Fruit fly (Drosophila melanogaster) whole organism, embryonic: ENCODE results near the gene Pfdn2.
A peak's percentile ranks its signal among the peaks of the same experiment; 100 is the strongest.

Experiments used
- Adf1 ChIP-seq: fragments of 200-800 bp; sonication (Bioruptor generic); IDR thresholded peaks from 2 replicates; pipeline ENCODE4 v1.3.6; 2022; ENCODE audit warnings: missing biosample characterization, missing genetic modification characterization
- Bdp1 ChIP-seq: fragments of 200-800 bp; sonication (Bioruptor generic); optimal IDR thresholded peaks from 3 replicates; lab custom pipeline; 2016; ENCODE audit warnings: missing biosample characterization, missing genetic modification characterization
- CG10267 ChIP-seq: fragments of 200-800 bp; sonication (Bioruptor generic); optimal IDR thresholded peaks from 2 replicates; lab custom pipeline; 2018; ENCODE audit warnings: missing biosample characterization, mild to moderate bottlenecking, missing genetic modification characterization, moderate library complexity
- CG10274 ChIP-seq: fragments of 200-800 bp; sonication (Bioruptor generic); optimal IDR thresholded peaks from 3 replicates; lab custom pipeline; 2017; ENCODE audit warnings: missing biosample characterization, mild to moderate bottlenecking, missing genetic modification characterization
- CG11093 ChIP-seq: fragments of 200-800 bp; sonication (Bioruptor generic); IDR thresholded peaks from 3 replicates; pipeline ENCODE4 v1.3.6; 2022; ENCODE audit warnings: missing biosample characterization, missing genetic modification characterization
- CG12104 ChIP-seq: fragments of 200-800 bp; sonication (Bioruptor generic); optimal IDR thresholded peaks from 3 replicates; lab custom pipeline; 2016; ENCODE audit warnings: missing biosample characterization, missing genetic modification characterization
- CG12155 ChIP-seq: fragments of 200-800 bp; sonication (Bioruptor generic); optimal IDR thresholded peaks from 3 replicates; lab custom pipeline; 2016; ENCODE audit warnings: missing biosample characterization, missing genetic modification characterization
- CG12299 ChIP-seq: fragments of 200-800 bp; sonication (Bioruptor generic); optimal IDR thresholded peaks from 2 replicates; lab custom pipeline; 2018; ENCODE audit warnings: missing biosample characterization, mild to moderate bottlenecking, missing genetic modification characterization
- CG13123 ChIP-seq: fragments of 200-800 bp; sonication (Bioruptor generic); optimal IDR thresholded peaks from 2 replicates; lab custom pipeline; 2016; ENCODE audit warnings: missing biosample characterization, missing genetic modification characterization
- CG15269 ChIP-seq: fragments of 200-800 bp; sonication (Bioruptor generic); optimal IDR thresholded peaks from 2 replicates; lab custom pipeline; 2018; ENCODE audit warnings: missing biosample characterization, mild to moderate bottlenecking, missing genetic modification characterization, moderate library complexity
- CG1603 ChIP-seq: fragments of 200-800 bp; sonication (Bioruptor generic); optimal IDR thresholded peaks from 2 replicates; lab custom pipeline; 2019; ENCODE audit warnings: missing biosample characterization, mild to moderate bottlenecking, missing genetic modification characterization, moderate library complexity
- CG17612 ChIP-seq: fragments of 200-800 bp; sonication (Bioruptor generic); IDR thresholded peaks from 2 replicates; pipeline ENCODE4 v1.3.6; 2022; ENCODE audit warnings: missing biosample characterization, missing genetic modification characterization
- CG18476 ChIP-seq: fragments of 200-800 bp; sonication (Bioruptor generic); optimal IDR thresholded peaks from 2 replicates; lab custom pipeline; 2016; ENCODE audit warnings: missing biosample characterization, mild to moderate bottlenecking, missing genetic modification characterization
- CG3163 ChIP-seq: fragments of 200-800 bp; sonication (Bioruptor generic); optimal IDR thresholded peaks from 3 replicates; lab custom pipeline; 2016; ENCODE audit warnings: missing biosample characterization, missing genetic modification characterization
- CG34224 ChIP-seq: fragments of 200-800 bp; sonication (Bioruptor generic); IDR thresholded peaks from 3 replicates; pipeline ENCODE4 v1.3.6; 2022; ENCODE audit warnings: missing biosample characterization, missing genetic modification characterization; ENCODE audit not compliant: partially characterized antibody
- CG3995 ChIP-seq: fragments of 200-800 bp; sonication (Bioruptor generic); optimal IDR thresholded peaks from 3 replicates; lab custom pipeline; 2016; ENCODE audit warnings: missing biosample characterization, missing genetic modification characterization
- CG42726 ChIP-seq: fragments of 200-800 bp; sonication (Bioruptor generic); IDR thresholded peaks from 2 replicates; pipeline ENCODE4 v1.3.6; 2022; ENCODE audit warnings: missing biosample characterization, missing genetic modification characterization; ENCODE audit not compliant: partially characterized antibody
- CG4282 ChIP-seq: fragments of 200-800 bp; sonication (Bioruptor generic); optimal IDR thresholded peaks from 2 replicates; lab custom pipeline; 2016; ENCODE audit warnings: missing biosample characterization, missing genetic modification characterization
- CG4360 ChIP-seq: fragments of 200-800 bp; sonication (Bioruptor generic); IDR thresholded peaks from 2 replicates; pipeline ENCODE4 v1.3.6; 2022; ENCODE audit warnings: missing biosample characterization, missing genetic modification characterization
- CG6654 ChIP-seq: fragments of 200-800 bp; sonication (Bioruptor generic); optimal IDR thresholded peaks from 2 replicates; lab custom pipeline; 2017; ENCODE audit warnings: missing biosample characterization, mild to moderate bottlenecking, missing genetic modification characterization
- CG7987 ChIP-seq: fragments of 200-800 bp; sonication (Bioruptor generic); optimal IDR thresholded peaks from 2 replicates; lab custom pipeline; 2018; ENCODE audit warnings: missing biosample characterization, mild to moderate bottlenecking, missing genetic modification characterization, moderate library complexity
- CG8478 ChIP-seq: fragments of >200 bp; optimal IDR thresholded peaks from 2 replicates; lab custom pipeline; 2018
- Chrac-16 ChIP-seq: fragments of 200-800 bp; sonication (Bioruptor generic); optimal IDR thresholded peaks from 3 replicates; lab custom pipeline; 2016; ENCODE audit warnings: missing biosample characterization, missing genetic modification characterization
- Hmr ChIP-seq: fragments of 200-800 bp; sonication (Bioruptor generic); optimal IDR thresholded peaks from 3 replicates; lab custom pipeline; 2017; ENCODE audit warnings: mild to moderate bottlenecking, missing biosample characterization, missing genetic modification reagents, missing genetic modification characterization
- Hr78 ChIP-seq, 2 experiments: fragments of 200-800 bp in 1 of 2; fragments of >200 bp in 1 of 2; sonication (Bioruptor generic) in 1 of 2; optimal IDR thresholded peaks; 2 replicates each; lab custom pipeline; 2017 to 2019; ENCODE audit warnings: missing biosample characterization in 2 of 2, missing genetic modification characterization in 2 of 2, mild to moderate bottlenecking in 1 of 2, moderate library complexity in 1 of 2
- Nf-YB ChIP-seq: fragments of 200-800 bp; sonication (Bioruptor generic); optimal IDR thresholded peaks from 3 replicates; lab custom pipeline; 2019; ENCODE audit warnings: missing biosample characterization, mild to moderate bottlenecking, missing genetic modification characterization, moderate library complexity
- NfI ChIP-seq: fragments of 200-800 bp; sonication (Bioruptor generic); optimal IDR thresholded peaks from 3 replicates; lab custom pipeline; 2018; ENCODE audit warnings: missing biosample characterization, mild to moderate bottlenecking, missing genetic modification characterization, moderate library complexity
- Ssrp ChIP-seq: fragments of 200-800 bp; sonication (Bioruptor generic); optimal IDR thresholded peaks from 2 replicates; lab custom pipeline; 2018; ENCODE audit warnings: missing biosample characterization, mild to moderate bottlenecking, missing genetic modification characterization, moderate library complexity
- YL-1 ChIP-seq: fragments of 200-800 bp; sonication (Bioruptor generic); optimal IDR thresholded peaks from 3 replicates; lab custom pipeline; 2017; ENCODE audit warnings: missing biosample characterization, mild to moderate bottlenecking, missing genetic modification characterization
- cg ChIP-seq: fragments of 200-800 bp; sonication (Bioruptor generic); optimal IDR thresholded peaks from 3 replicates; lab custom pipeline; 2019; ENCODE audit warnings: missing biosample characterization, mild to moderate bottlenecking, missing genetic modification characterization, moderate library complexity
- crol ChIP-seq: fragments of 200-800 bp; sonication (Bioruptor generic); IDR thresholded peaks from 2 replicates; pipeline ENCODE4 v1.3.6; 2022; ENCODE audit warnings: missing biosample characterization, missing genetic modification characterization
- dati ChIP-seq: fragments of 200-800 bp; sonication (Bioruptor generic); IDR thresholded peaks from 2 replicates; pipeline ENCODE4 v1.3.6; 2022; ENCODE audit warnings: missing biosample characterization, missing genetic modification characterization
- dpn ChIP-seq, 2 experiments: fragments of 200-800 bp; sonication (Bioruptor generic); optimal IDR thresholded peaks; 3 replicates each; lab custom pipeline; 2016; ENCODE audit warnings: missing biosample characterization in 2 of 2, missing genetic modification characterization in 2 of 2
- fd102C ChIP-seq: fragments of 200-800 bp; sonication (Bioruptor generic); optimal IDR thresholded peaks from 2 replicates; lab custom pipeline; 2018; ENCODE audit warnings: missing biosample characterization, mild to moderate bottlenecking, missing genetic modification characterization, moderate library complexity
- fd3F ChIP-seq: fragments of 200-800 bp; sonication (Bioruptor generic); optimal IDR thresholded peaks from 2 replicates; lab custom pipeline; 2018; ENCODE audit warnings: missing biosample characterization, mild to moderate bottlenecking, missing genetic modification characterization, moderate library complexity
- gce ChIP-seq: fragments of 200-800 bp; sonication (Bioruptor generic); IDR thresholded peaks from 3 replicates; pipeline ENCODE4 v1.3.6; 2022; ENCODE audit warnings: missing biosample characterization, missing genetic modification characterization
- gem ChIP-seq: fragments of 200-800 bp; sonication (Bioruptor generic); optimal IDR thresholded peaks from 2 replicates; lab custom pipeline; 2019; ENCODE audit warnings: missing biosample characterization, mild to moderate bottlenecking, missing genetic modification characterization, moderate library complexity
- hb ChIP-seq: fragments of 200-800 bp; sonication (Bioruptor generic); IDR thresholded peaks from 3 replicates; pipeline ENCODE4 v1.3.6; 2022; ENCODE audit warnings: missing biosample characterization, missing genetic modification characterization; ENCODE audit not compliant: partially characterized antibody
- ken ChIP-seq: fragments of 200-800 bp; sonication (Bioruptor generic); IDR thresholded peaks from 3 replicates; pipeline ENCODE4 v1.3.6; 2022; ENCODE audit warnings: missing biosample characterization, missing genetic modification characterization
- lola ChIP-seq, 3 experiments: fragments of >200 bp in 2 of 3; fragments of 200-800 bp in 1 of 3; sonication (Bioruptor generic) in 1 of 3; optimal IDR thresholded peaks; 2 replicates each; lab custom pipeline; 2017 to 2019; ENCODE audit warnings: missing biosample characterization in 3 of 3, missing genetic modification characterization in 3 of 3, mild to moderate bottlenecking in 1 of 3, moderate library complexity in 1 of 3
- nerfin-1 ChIP-seq: fragments of 200-800 bp; sonication (Bioruptor generic); optimal IDR thresholded peaks from 3 replicates; lab custom pipeline; 2019; ENCODE audit warnings: missing biosample characterization, mild to moderate bottlenecking, missing genetic modification characterization, moderate library complexity
- otp ChIP-seq: fragments of 200-800 bp; sonication (Bioruptor generic); IDR thresholded peaks from 3 replicates; pipeline ENCODE4, ENCODE4 v1.3.6; 2022; ENCODE audit warnings: missing biosample characterization, missing genetic modification characterization
- psq ChIP-seq: fragments of 200-800 bp; sonication (Bioruptor generic); optimal IDR thresholded peaks from 2 replicates; lab custom pipeline; 2017; ENCODE audit warnings: missing biosample characterization, missing genetic modification characterization
- ranshi ChIP-seq: fragments of 200-800 bp; sonication (Bioruptor generic); IDR thresholded peaks from 2 replicates; pipeline ENCODE4 v1.3.6; 2022; ENCODE audit warnings: missing biosample characterization, missing genetic modification characterization
- sens ChIP-seq: fragments of 200-800 bp; sonication (Bioruptor generic); peaks from one replicate; lab custom pipeline; 2016; ENCODE audit warnings: missing biosample characterization, missing genetic modification characterization
- slou ChIP-seq: fragments of 200-800 bp; sonication (Bioruptor generic); optimal IDR thresholded peaks from 3 replicates; lab custom pipeline; 2016; ENCODE audit warnings: missing biosample characterization, missing genetic modification characterization
- sr ChIP-seq: fragments of 200-800 bp; sonication (Bioruptor generic); IDR thresholded peaks from 3 replicates; pipeline ENCODE4 v1.3.6; 2022; ENCODE audit warnings: missing biosample characterization, missing genetic modification characterization
- stc ChIP-seq: fragments of 200-800 bp; sonication (Bioruptor generic); IDR thresholded peaks from 2 replicates; pipeline ENCODE4 v1.3.6; 2022; ENCODE audit warnings: missing biosample characterization, missing genetic modification characterization
- ttk ChIP-seq: fragments of 200-800 bp; sonication (Bioruptor generic); IDR thresholded peaks from 2 replicates; pipeline ENCODE4 v2.1.2; 2022; ENCODE audit warnings: missing biosample characterization, missing genetic modification characterization
- zen2 ChIP-seq: fragments of 200-800 bp; sonication (Bioruptor generic); IDR thresholded peaks from 3 replicates; pipeline ENCODE4 v1.3.6; 2022; ENCODE audit warnings: missing biosample characterization, missing genetic modification characterization; ENCODE audit not compliant: partially characterized antibody
- zfh1 ChIP-seq: fragments of 200-800 bp; sonication (Bioruptor generic); IDR thresholded peaks from 3 replicates; pipeline ENCODE4 v1.3.6; 2022; ENCODE audit warnings: missing biosample characterization, missing genetic modification characterization

Pfdn2 gene

DNA sequence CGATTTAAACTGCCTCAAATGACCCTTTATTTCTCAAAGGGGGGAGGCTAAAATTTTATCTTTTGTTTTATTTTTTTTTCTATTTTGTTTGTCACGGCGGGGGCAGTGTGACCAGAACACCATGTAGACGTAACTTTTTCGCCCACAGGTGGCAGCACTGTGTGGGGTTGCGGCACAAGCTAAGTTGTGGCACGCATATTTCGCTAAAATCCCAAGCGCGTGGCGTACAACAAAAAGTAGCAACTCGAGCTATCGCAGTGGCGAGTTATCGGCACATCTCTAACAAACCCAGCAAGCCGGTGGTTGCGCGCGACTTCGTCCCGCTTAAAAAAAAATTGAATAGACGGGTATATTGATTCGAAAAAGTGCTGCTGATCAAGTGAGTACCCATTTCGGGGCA is 48.9 kb upstream of the Pfdn2 start, which contains the start of the genes Ufd1 and NaPi-III:
Ufd1 (minus strand) TSS at position 129 of the 400 bp plus-strand sequence.
NaPi-III (plus strand) TSS at position 261 of the 400 bp plus-strand sequence.
- TF ChIP-seq ken (GFP tag; lab: Robert Waterston, UW) (0 out of 3 replicates have a peak, but pooled peaks have one; percentile 4), CG12104 (GFP tag; lab: Kevin White, UChicago) (no peak), otp (GFP tag; lab: Robert Waterston, UW) (no peak), CG4360 (peak; percentile 82), nerfin-1 (tag; lab: Kevin White, UChicago) (peak; percentile 41), zfh1 (GFP tag; lab: Robert Waterston, UW) (peak; percentile 40; the same call in 2 of the 3 replicates), slou (GFP tag; lab: Kevin White, UChicago) (no peak), lola (GFP tag; optimal IDR thresholded peaks at IDR 0.05; lab: Kevin White, UChicago) (no peak), CG1603 (tag; lab: Kevin White, UChicago) (peak; percentile 94), CG10267 (peak; percentile 62), CG13123 (GFP tag; lab: Kevin White, UChicago) (no peak), sr (GFP tag; lab: Robert Waterston, UW) (no peak), Nf-YB (GFP tag; lab: Kevin White, UChicago) (no peak), CG18476 (GFP tag; lab: Kevin White, UChicago) (no peak), Ssrp (no peak), gem (tag; lab: Kevin White, UChicago) (peak; percentile 6), stc (GFP tag; lab: Robert Waterston, UW) (no peak), hb (GFP tag; lab: Robert Waterston, UW) (peak; percentile 77; the same call in 2 of the 3 replicates), fd3F (GFP tag; lab: Kevin White, UChicago) (no peak), ranshi (GFP tag; lab: Robert Waterston, UW) (peak; percentile 45; the same call in 1 of the 2 replicates), CG15269 (tag; lab: Kevin White, UChicago) (no peak), Hr78 (GFP tag; optimal IDR thresholded peaks at IDR 0.05; lab: Kevin White, UChicago) (no peak), Bdp1 (GFP tag; lab: Kevin White, UChicago) (peak; percentile 16), CG10274 (GFP tag; lab: Kevin White, UChicago) (no peak), Adf1 (GFP tag; lab: Robert Waterston, UW) (0 out of 2 replicates have a peak, but pooled peaks have one; percentile 11), CG42726 (peak; percentile 90), CG6654 (GFP tag; lab: Kevin White, UChicago) (no peak), zen2 (GFP tag; lab: Robert Waterston, UW) (peak; percentile 65; the same call in 2 of the 3 replicates), CG7987 (GFP tag; lab: Kevin White, UChicago) (no peak), NfI (peak; percentile 14), CG3163 (GFP tag; lab: Kevin White, UChicago) (peak; percentile 15), Chrac-16 (peak; percentile 51), CG12299 (tag; lab: Kevin White, UChicago) (no peak), CG11093 (no peak), CG17612 (GFP tag; lab: Robert Waterston, UW) (no peak), CG34224 (GFP tag; lab: Robert Waterston, UW) (peak; percentile 72), sens (GFP tag; lab: Kevin White, UChicago) (peak; percentile 85), ttk (GFP tag; lab: Robert Waterston, UW) (no peak), CG4282 (GFP tag; lab: Kevin White, UChicago) (peak; percentile 36), CG3995 (GFP tag; lab: Kevin White, UChicago) (peak; percentile 26), dpn (GFP tag; optimal IDR thresholded peaks at IDR 0.05; lab: Kevin White, UChicago) (peak; percentile 46 to 62), YL-1 (GFP tag; lab: Kevin White, UChicago) (peak; percentile 79), cg (GFP tag; lab: Kevin White, UChicago) (no peak), dati (GFP tag; lab: Robert Waterston, UW) (no peak), CG8478 (lab: Kevin White, UChicago) (no peak), gce (GFP tag; lab: Robert Waterston, UW) (no peak), Hmr (GFP tag; lab: Kevin White, UChicago) (peak; percentile 90), crol (GFP tag; lab: Robert Waterston, UW) (no peak), psq (GFP tag; lab: Kevin White, UChicago) (no peak), fd102C (GFP tag; lab: Kevin White, UChicago) (no peak), CG12155 (peak; percentile 56)
